Fruit fly (Drosophila melanogaster) whole organism, embryonic: ENCODE measurements around the gene SmydA-2.
A peak's percentile ranks its signal among the peaks of the same experiment; 100 is the strongest.

Experiments
- Aef1 ChIP-seq: fragments of 200-800 bp; sonication (Bioruptor generic); IDR thresholded peaks from 3 replicates; pipeline ENCODE4 v1.3.6; 2022; ENCODE audit warnings: missing biosample characterization, missing genetic modification characterization
- CG10654 ChIP-seq: fragments of 200-800 bp; sonication (Bioruptor generic); optimal IDR thresholded peaks from 2 replicates; lab custom pipeline; 2016; ENCODE audit warnings: missing biosample characterization, missing genetic modification characterization
- CG11504 ChIP-seq: fragments of 200-800 bp; sonication (Bioruptor generic); optimal IDR thresholded peaks from 3 replicates; lab custom pipeline; 2019; ENCODE audit warnings: missing biosample characterization, mild to moderate bottlenecking, missing genetic modification characterization, moderate library complexity
- CG12219 ChIP-seq: fragments of 200-800 bp; sonication (Bioruptor generic); optimal IDR thresholded peaks from 3 replicates; lab custom pipeline; 2018; ENCODE audit warnings: missing biosample characterization, mild to moderate bottlenecking, missing genetic modification characterization
- CG14441 ChIP-seq: fragments of 200-800 bp; sonication (Bioruptor generic); IDR thresholded peaks from 2 replicates; pipeline ENCODE4 v1.3.6; 2022; ENCODE audit warnings: missing biosample characterization, missing genetic modification characterization
- CG15073 ChIP-seq: fragments of 200-800 bp; sonication (Bioruptor generic); optimal IDR thresholded peaks from 2 replicates; lab custom pipeline; 2016; ENCODE audit warnings: missing biosample characterization, missing genetic modification characterization
- CG17359 ChIP-seq: fragments of 200-800 bp; sonication (Bioruptor generic); optimal IDR thresholded peaks from 3 replicates; lab custom pipeline; 2018; ENCODE audit warnings: missing biosample characterization, mild to moderate bottlenecking, missing genetic modification characterization, moderate library complexity
- CG17385 ChIP-seq: fragments of 200-800 bp; sonication (Bioruptor generic); optimal IDR thresholded peaks from 3 replicates; lab custom pipeline; 2018; ENCODE audit warnings: missing biosample characterization, mild to moderate bottlenecking, missing genetic modification characterization
- CG18476 ChIP-seq: fragments of 200-800 bp; sonication (Bioruptor generic); optimal IDR thresholded peaks from 2 replicates; lab custom pipeline; 2016; ENCODE audit warnings: missing biosample characterization, mild to moderate bottlenecking, missing genetic modification characterization
- CG2875 ChIP-seq: fragments of 200-800 bp; sonication (Bioruptor generic); optimal IDR thresholded peaks from 2 replicates; lab custom pipeline; 2017; ENCODE audit warnings: missing biosample characterization, mild to moderate bottlenecking, missing genetic modification characterization, missing genetic modification reagents
- CG3163 ChIP-seq: fragments of 200-800 bp; sonication (Bioruptor generic); optimal IDR thresholded peaks from 3 replicates; lab custom pipeline; 2016; ENCODE audit warnings: missing biosample characterization, missing genetic modification characterization
- CG42726 ChIP-seq: fragments of 200-800 bp; sonication (Bioruptor generic); IDR thresholded peaks from 2 replicates; pipeline ENCODE4 v1.3.6; 2022; ENCODE audit warnings: missing biosample characterization, missing genetic modification characterization; ENCODE audit not compliant: partially characterized antibody
- CG4360 ChIP-seq: fragments of 200-800 bp; sonication (Bioruptor generic); IDR thresholded peaks from 2 replicates; pipeline ENCODE4 v1.3.6; 2022; ENCODE audit warnings: missing biosample characterization, missing genetic modification characterization
- CG7372 ChIP-seq: fragments of 200-800 bp; sonication (Bioruptor generic); IDR thresholded peaks from 2 replicates; pipeline ENCODE4 v1.3.6; 2022; ENCODE audit warnings: missing biosample characterization, missing genetic modification characterization
- CG7745 ChIP-seq: fragments of 200-800 bp; sonication (Bioruptor generic); optimal IDR thresholded peaks from 2 replicates; lab custom pipeline; 2018; ENCODE audit warnings: missing biosample characterization, mild to moderate bottlenecking, missing genetic modification characterization, moderate library complexity
- CG8089 ChIP-seq: fragments of 200-800 bp; sonication (Bioruptor generic); optimal IDR thresholded peaks from 3 replicates; lab custom pipeline; 2016; ENCODE audit warnings: missing biosample characterization, missing genetic modification characterization
- Chrac-16 ChIP-seq: fragments of 200-800 bp; sonication (Bioruptor generic); optimal IDR thresholded peaks from 3 replicates; lab custom pipeline; 2016; ENCODE audit warnings: missing biosample characterization, missing genetic modification characterization
- CoRest ChIP-seq: fragments of 200-800 bp; sonication (Bioruptor generic); optimal IDR thresholded peaks from 3 replicates; lab custom pipeline; 2018; ENCODE audit warnings: missing biosample characterization, mild to moderate bottlenecking, missing genetic modification characterization, moderate library complexity
- Ets65A ChIP-seq: fragments of 200-800 bp; sonication (Bioruptor generic); peaks from one replicate; lab custom pipeline; 2016; ENCODE audit warnings: missing biosample characterization, missing genetic modification characterization
- Fer2 ChIP-seq: fragments of 200-800 bp; sonication (Bioruptor generic); optimal IDR thresholded peaks from 2 replicates; lab custom pipeline; 2018; ENCODE audit warnings: missing biosample characterization, mild to moderate bottlenecking, missing genetic modification characterization, moderate library complexity
- HmgD ChIP-seq: fragments of 200-800 bp; sonication (Bioruptor generic); optimal IDR thresholded peaks from 3 replicates; lab custom pipeline; 2016; ENCODE audit warnings: missing biosample characterization, missing genetic modification characterization
- Hr3 ChIP-seq: fragments of 200-800 bp; sonication (Bioruptor generic); optimal IDR thresholded peaks from 3 replicates; lab custom pipeline; 2016; ENCODE audit warnings: missing biosample characterization, missing genetic modification characterization
- Hr78 ChIP-seq, 2 experiments: fragments of 200-800 bp in 1 of 2; fragments of >200 bp in 1 of 2; sonication (Bioruptor generic) in 1 of 2; optimal IDR thresholded peaks; 2 replicates each; lab custom pipeline; 2017 to 2019; ENCODE audit warnings: missing biosample characterization in 2 of 2, missing genetic modification characterization in 2 of 2, mild to moderate bottlenecking in 1 of 2, moderate library complexity in 1 of 2
- Lpt ChIP-seq: fragments of >200 bp; optimal IDR thresholded peaks from 2 replicates; lab custom pipeline; 2018; ENCODE audit warnings: missing biosample characterization, missing genetic modification characterization
- Sry-δ ChIP-seq: fragments of 200-800 bp; sonication (Bioruptor generic); optimal IDR thresholded peaks from 2 replicates; lab custom pipeline; 2016; ENCODE audit warnings: missing biosample characterization, missing genetic modification characterization
- Stat92E ChIP-seq, 3 experiments: fragments of >200 bp in 2 of 3; fragments of 200-800 bp in 1 of 3; sonication (Bioruptor generic) in 1 of 3; optimal IDR thresholded peaks; 2 replicates each; lab custom pipeline; 2017 to 2019; ENCODE audit warnings: missing biosample characterization in 3 of 3, missing genetic modification characterization in 3 of 3, mild to moderate bottlenecking in 1 of 3, moderate library complexity in 1 of 3
- Xrp1 ChIP-seq: fragments of 200-800 bp; sonication (Bioruptor generic); IDR thresholded peaks from 2 replicates; pipeline ENCODE4 v1.3.6; 2022; ENCODE audit warnings: missing biosample characterization, missing genetic modification characterization
- abd-A ChIP-seq: fragments of 200-800 bp; sonication (Bioruptor generic); optimal IDR thresholded peaks from 3 replicates; lab custom pipeline; 2019; ENCODE audit warnings: missing biosample characterization, mild to moderate bottlenecking, missing genetic modification characterization, moderate library complexity
- ato ChIP-seq: fragments of 200-800 bp; sonication (Bioruptor generic); IDR thresholded peaks from 2 replicates; pipeline ENCODE4 v1.3.6; 2022; ENCODE audit warnings: missing biosample characterization, missing genetic modification characterization; ENCODE audit not compliant: partially characterized antibody
- az2 ChIP-seq: fragments of 200-800 bp; sonication (Bioruptor generic); optimal IDR thresholded peaks from 3 replicates; lab custom pipeline; 2016; ENCODE audit warnings: missing biosample characterization, missing genetic modification characterization
- chm ChIP-seq: fragments of 200-800 bp; sonication (Bioruptor generic); IDR thresholded peaks from 2 replicates; pipeline ENCODE4 v1.3.6; 2022; ENCODE audit warnings: missing biosample characterization, missing genetic modification characterization
- da ChIP-seq: fragments of 200-800 bp; sonication (Bioruptor generic); optimal IDR thresholded peaks from 2 replicates; lab custom pipeline; 2016; ENCODE audit warnings: missing biosample characterization, missing genetic modification characterization
- dimm ChIP-seq: fragments of 200-800 bp; sonication (Bioruptor generic); IDR thresholded peaks from 2 replicates; pipeline ENCODE4 v1.3.6; 2022; ENCODE audit warnings: missing biosample characterization, missing genetic modification characterization
- dmrt99B ChIP-seq: fragments of 200-800 bp; sonication (Bioruptor generic); optimal IDR thresholded peaks from 2 replicates; lab custom pipeline; 2018; ENCODE audit warnings: missing biosample characterization, mild to moderate bottlenecking, missing genetic modification characterization, moderate library complexity
- esg ChIP-seq: fragments of 200-800 bp; sonication (Bioruptor generic); conservative IDR thresholded peaks from 2 replicates; pipeline ENCODE4 v1.3.6; 2022; ENCODE audit warnings: missing biosample characterization, missing genetic modification characterization
- gt ChIP-seq: fragments of 200-800 bp; sonication (Bioruptor generic); IDR thresholded peaks from 2 replicates; pipeline ENCODE4 v1.3.6; 2022; ENCODE audit warnings: missing biosample characterization, missing genetic modification characterization
- hbn ChIP-seq: fragments of 200-800 bp; sonication (Bioruptor generic); IDR thresholded peaks from 2 replicates; pipeline ENCODE4 v1.3.6; 2022; ENCODE audit warnings: missing biosample characterization, missing genetic modification characterization; ENCODE audit not compliant: partially characterized antibody
- kni ChIP-seq: fragments of 200-800 bp; sonication (Bioruptor generic); optimal IDR thresholded peaks from 3 replicates; lab custom pipeline; 2017; ENCODE audit warnings: mild to moderate bottlenecking, missing biosample characterization, missing genetic modification reagents, missing genetic modification characterization
- knrl ChIP-seq: fragments of 200-800 bp; sonication (Bioruptor generic); IDR thresholded peaks from 3 replicates; pipeline ENCODE4 v1.3.6; 2022; ENCODE audit warnings: missing biosample characterization, missing genetic modification characterization; ENCODE audit not compliant: partially characterized antibody
- lola ChIP-seq, 3 experiments: fragments of >200 bp in 2 of 3; fragments of 200-800 bp in 1 of 3; sonication (Bioruptor generic) in 1 of 3; optimal IDR thresholded peaks; 2 replicates each; lab custom pipeline; 2017 to 2019; ENCODE audit warnings: missing biosample characterization in 3 of 3, missing genetic modification characterization in 3 of 3, mild to moderate bottlenecking in 1 of 3, moderate library complexity in 1 of 3
- pan ChIP-seq, 4 experiments: fragments of >200 bp in 3 of 4; fragments of 200-800 bp in 1 of 4; sonication (Bioruptor generic) in 1 of 4; optimal IDR thresholded peaks in 3 of 4; IDR thresholded peaks in 1 of 4; 2 replicates each; pipeline versions ENCODE4 v1.3.6 to Lab custom; 2017 to 2022; ENCODE audit warnings: missing biosample characterization in 2 of 4, missing genetic modification characterization in 2 of 4, mixed read lengths in 1 of 4
- pho ChIP-seq: fragments of 200-800 bp; sonication (Bioruptor generic); optimal IDR thresholded peaks from 2 replicates; lab custom pipeline; 2016; ENCODE audit warnings: missing biosample characterization, missing genetic modification characterization
- ro ChIP-seq: fragments of 200-800 bp; sonication (Bioruptor generic); IDR thresholded peaks from 2 replicates; pipeline ENCODE4 v1.3.6; 2022; ENCODE audit warnings: missing biosample characterization, missing genetic modification characterization
- row ChIP-seq: fragments of 200-800 bp; sonication (Bioruptor generic); IDR thresholded peaks from 3 replicates; pipeline ENCODE4 v1.3.6; 2022; ENCODE audit warnings: missing biosample characterization, missing genetic modification characterization
- run ChIP-seq: fragments of 200-800 bp; sonication (Bioruptor generic); optimal IDR thresholded peaks from 3 replicates; lab custom pipeline; 2018; ENCODE audit warnings: missing biosample characterization, mild to moderate bottlenecking, missing genetic modification characterization
- sqz ChIP-seq: fragments of 200-800 bp; sonication (Bioruptor generic); optimal IDR thresholded peaks from 3 replicates; lab custom pipeline; 2018; ENCODE audit warnings: missing biosample characterization, mild to moderate bottlenecking, missing genetic modification characterization
- trem ChIP-seq: fragments of 200-800 bp; optimal IDR thresholded peaks from 3 replicates; lab custom pipeline; 2019; ENCODE audit warnings: missing biosample characterization, mild to moderate bottlenecking, missing genetic modification characterization, moderate library complexity

Gene SmydA-2

DNA sequence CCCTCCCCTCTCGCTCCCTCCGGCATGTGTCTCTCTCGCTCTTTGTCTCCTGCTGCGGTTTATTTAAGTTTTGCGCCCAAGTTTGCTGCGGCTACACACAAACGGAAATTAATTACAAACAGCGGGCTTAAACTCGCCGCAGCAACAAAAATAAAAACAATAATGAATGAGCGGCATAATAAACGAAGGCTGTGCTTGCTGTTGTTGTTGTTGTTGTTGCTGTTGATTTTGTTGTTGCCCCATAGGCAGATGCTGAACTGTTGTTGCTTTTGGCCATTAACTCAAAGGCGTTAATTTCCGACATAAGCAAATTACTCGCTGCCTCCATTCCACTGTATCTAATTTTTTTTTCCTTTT, 13.7 kb upstream of the SmydA-2 start (continued):
- TF ChIP-seq pan (optimal IDR thresholded peaks at IDR 0.05; lab: Kevin White, UChicago) = no peak
- TF ChIP-seq pan (GFP tag; optimal IDR thresholded peaks at IDR 0.05 in 1 of 2, IDR thresholded peaks at IDR 0.05 in 1 of 2) = peak in 1 of 2 experiments; percentile 4
- TF ChIP-seq abd-A (tag; lab: Kevin White, UChicago) = peak; percentile 19

DNA sequence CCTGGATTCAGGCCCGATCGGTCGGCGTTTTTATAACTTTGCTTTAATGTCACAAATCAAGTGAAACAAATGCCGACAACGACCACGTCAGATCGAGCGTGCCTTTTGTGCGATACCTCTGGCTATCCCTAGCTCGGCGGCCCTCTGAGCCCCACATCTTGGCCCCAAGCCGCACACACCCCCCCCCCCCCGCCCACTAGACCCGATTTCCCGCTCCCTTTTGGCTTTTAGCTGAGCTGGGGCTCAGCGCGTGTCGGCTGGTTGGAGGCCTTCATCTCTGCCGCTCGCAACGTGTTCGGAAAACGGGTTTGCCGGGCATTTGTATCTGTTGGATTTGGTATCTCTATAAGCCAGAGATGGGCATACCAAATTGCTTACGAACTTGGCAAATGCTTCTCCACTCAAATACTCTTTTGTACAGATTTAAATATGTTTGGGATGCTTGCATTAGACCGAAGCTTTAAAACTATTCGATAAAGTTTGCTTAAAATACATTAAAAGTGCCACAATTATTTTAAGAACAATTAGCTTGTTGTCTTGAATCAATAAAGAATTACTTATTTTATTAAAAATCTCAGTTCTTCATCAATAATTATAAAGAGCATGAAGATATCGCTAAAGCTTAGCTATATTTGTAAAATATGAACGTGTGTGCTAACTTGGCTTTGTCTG, 13.2 kb upstream of the SmydA-2 start:
- TF ChIP-seq dimm (GFP tag; lab: Robert Waterston, UW) (no peak), gt (GFP tag; lab: Robert Waterston, UW) (no peak), CG10654 (GFP tag; lab: Kevin White, UChicago) (no peak), lola (GFP tag; optimal IDR thresholded peaks at IDR 0.05; lab: Kevin White, UChicago) (no peak), trem (tag; lab: Kevin White, UChicago) (no peak), CG7372 (GFP tag; lab: Robert Waterston, UW) (peak; percentile 28; the same call in 1 of the 2 replicates), CG42726 (GFP tag; lab: Robert Waterston, UW) (no peak), da (GFP tag; lab: Kevin White, UChicago) (no peak), ro (GFP tag; lab: Robert Waterston, UW) (no peak), Hr78 (GFP tag; optimal IDR thresholded peaks at IDR 0.05; lab: Kevin White, UChicago) (no peak), Aef1 (GFP tag; lab: Robert Waterston, UW) (no peak), CG11504 (tag; lab: Kevin White, UChicago) (peak; percentile 59), esg (GFP tag; lab: Robert Waterston, UW) (peak; percentile 26; the same call in 1 of the 2 replicates), row (peak; percentile 73), dmrt99B (tag; lab: Kevin White, UChicago) (peak; percentile 54), CG17385 (peak; percentile 14), CG4360 (GFP tag; lab: Robert Waterston, UW) (no peak), pho (GFP tag; lab: Kevin White, UChicago) (no peak), Stat92E (GFP tag; optimal IDR thresholded peaks at IDR 0.05; lab: Kevin White, UChicago) (no peak), ato (GFP tag; lab: Robert Waterston, UW) (no peak), HmgD (no peak), sqz (GFP tag; lab: Kevin White, UChicago) (no peak), CG14441 (GFP tag; lab: Robert Waterston, UW) (peak; percentile 46), knrl (GFP tag; lab: Robert Waterston, UW) (no peak), CG17359 (peak; percentile 28), az2 (peak; percentile 22), Xrp1 (GFP tag; lab: Robert Waterston, UW) (no peak), Hr3 (GFP tag; lab: Kevin White, UChicago) (no peak), CG15073 (no peak), hbn (no peak), Lpt (GFP tag; lab: Kevin White, UChicago) (no peak), Fer2 (no peak), CG7745 (no peak), Sry-δ (no peak), CG18476 (GFP tag; lab: Kevin White, UChicago) (peak; percentile 20), Chrac-16 (GFP tag; lab: Kevin White, UChicago) (no peak), Ets65A (GFP tag; lab: Kevin White, UChicago) (no peak), CG3163 (GFP tag; lab: Kevin White, UChicago) (no peak), CG8089 (GFP tag; lab: Kevin White, UChicago) (no peak), CG2875 (GFP tag; lab: Kevin White, UChicago) (no peak), chm (GFP tag; lab: Robert Waterston, UW) (peak; percentile 54), CoRest (tag; lab: Kevin White, UChicago) (peak; percentile 47), kni (GFP tag; lab: Kevin White, UChicago) (peak; percentile 87), CG12219 (GFP tag; lab: Kevin White, UChicago) (no peak), run (tag; lab: Kevin White, UChicago) (no peak)
